Worm (Caenorhabditis elegans) whole organism, young adult: ENCODE results near the gene tag-297.

Experiments used
- C06A6.2 ChIP-seq: fragments of 200-800 bp; sonication (Bioruptor generic); conservative IDR thresholded peaks from 2 replicates; pipeline ENCODE4 v1.3.6; 2022; ENCODE audit warnings: missing genetic modification characterization, missing compliant biosample characterization
- F33H1.4 ChIP-seq: fragments of 200-800 bp; sonication (Bioruptor generic); IDR thresholded peaks from 2 replicates; pipeline ENCODE4 v1.3.6; 2022; ENCODE audit warnings: missing genetic modification reagents, missing genetic modification characterization, missing compliant biosample characterization
- Y53G8AR.9 ChIP-seq: fragments of 200-800 bp; sonication (Bioruptor generic); conservative IDR thresholded peaks from 2 replicates; pipeline ENCODE4 v1.3.6; 2022; ENCODE audit warnings: missing genetic modification reagents, missing genetic modification characterization, missing compliant biosample characterization
- ceh-58 ChIP-seq: fragments of 200-800 bp; sonication (Bioruptor generic); IDR thresholded peaks from 2 replicates; pipeline ENCODE4 v1.3.6; 2022; ENCODE audit warnings: missing genetic modification characterization, missing compliant biosample characterization
- dox-1 ChIP-seq: fragments of 200-800 bp; sonication (Bioruptor generic); IDR thresholded peaks from 2 replicates; pipeline ENCODE4 v1.3.6; 2022; ENCODE audit warnings: missing genetic modification reagents, missing genetic modification characterization, missing compliant biosample characterization
- nhr-120 ChIP-seq: fragments of 200-800 bp; sonication (Bioruptor generic); IDR thresholded peaks from 2 replicates; pipeline ENCODE4 v1.3.6; 2022; ENCODE audit warnings: missing genetic modification characterization, missing compliant biosample characterization

DNA sequence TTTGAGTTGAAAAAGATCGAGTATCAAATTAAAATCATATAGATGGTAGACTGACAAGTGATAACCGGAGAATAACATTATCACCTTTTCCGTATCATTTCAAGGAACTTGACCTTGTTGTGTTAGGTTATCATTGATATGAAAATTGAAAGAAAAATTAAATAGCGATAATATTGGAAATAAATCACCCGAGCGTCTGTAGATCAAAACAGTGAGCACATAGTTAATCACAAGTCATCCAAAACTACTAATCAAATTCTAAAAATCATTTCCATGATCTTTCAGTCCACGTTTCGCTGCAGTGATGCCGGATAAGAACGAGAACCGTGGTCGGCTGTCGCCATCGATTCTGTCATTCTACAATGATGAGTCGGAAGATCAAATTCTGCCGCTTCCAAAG, 7.6 kb upstream of the tag-297 start:
- TF ChIP-seq nhr-120 (GFP tag; lab: Robert Waterston, UW) (no peak), Y53G8AR.9 (GFP tag; lab: Robert Waterston, UW) (no peak), F33H1.4 (GFP tag; lab: Robert Waterston, UW) (no peak), dox-1 (GFP tag; lab: Robert Waterston, UW) (no peak), C06A6.2 (GFP tag; lab: Robert Waterston, UW) (no peak), ceh-58 (GFP tag; lab: Robert Waterston, UW) (no peak)
